Worm (Caenorhabditis elegans) whole organism, mixed stage, embryonic: ENCODE measurements around the gene R08A2.7.

Source experiments
- blmp-1 ChIP-seq: fragments of 150-350 bp; optimal IDR thresholded peaks from 2 replicates; lab custom pipeline; 2014; ENCODE audit warnings: missing biosample characterization, missing genetic modification characterization
- ces-1 ChIP-seq: fragments of 150-350 bp; optimal IDR thresholded peaks from 2 replicates; lab custom pipeline; 2014; ENCODE audit warnings: missing biosample characterization, missing genetic modification reagents, missing genetic modification characterization
- elt-1 ChIP-seq: sonication (generic microtip); optimal IDR thresholded peaks from 2 replicates; lab custom pipeline; 2017; ENCODE audit warnings: missing genetic modification characterization, mild to moderate bottlenecking, missing compliant biosample characterization, antibody characterized with exemption, moderate library complexity, borderline replicate concordance; ENCODE audit not compliant: insufficient read depth
- lin-13 ChIP-seq: fragments of 150-350 bp; optimal IDR thresholded peaks from 2 replicates; lab custom pipeline; 2014; ENCODE audit warnings: missing biosample characterization, missing genetic modification characterization
- nhr-12 ChIP-seq: fragments of 150-350 bp; optimal IDR thresholded peaks from 2 replicates; lab custom pipeline; 2014; ENCODE audit warnings: missing biosample characterization, missing genetic modification characterization

- TF ChIP-seq nhr-12 (tag; lab: Kevin White, UChicago) (no peak), blmp-1 (no peak), ces-1 (GFP tag; lab: Kevin White, UChicago) (no peak), lin-13 (no peak), elt-1 (tag; lab: Kevin White, UChicago) (no peak)
These were observed 39.4 kb downstream of the R08A2.7 start for ce11 chrV:14762563-14762962.
